Worm (Caenorhabditis elegans) whole organism, L4 larva: ENCODE data around the gene efl-3.

Experiments used
- D1046.2 ChIP-seq: fragments of 200-800 bp; sonication (Bioruptor generic); IDR thresholded peaks from 2 replicates; pipeline ENCODE4 v1.3.6; 2022; ENCODE audit warnings: missing genetic modification characterization, missing compliant biosample characterization
- F10B5.3 ChIP-seq: sonication (generic microtip); optimal IDR thresholded peaks from 2 replicates; lab custom pipeline; 2016; ENCODE audit warnings: mild to moderate bottlenecking, missing genetic modification characterization, missing compliant biosample characterization
- F37D6.2 ChIP-seq: sonication (generic microtip); optimal IDR thresholded peaks from 2 replicates; lab custom pipeline; 2016; ENCODE audit warnings: mild to moderate bottlenecking, missing genetic modification characterization, missing compliant biosample characterization
- F44E2.7 ChIP-seq: fragments of 200-800 bp; sonication (Bioruptor generic); IDR thresholded peaks from 2 replicates; pipeline ENCODE4 v2.1.2; 2022; ENCODE audit warnings: missing genetic modification characterization, missing compliant biosample characterization
- T20F7.1 ChIP-seq: fragments of 200-800 bp; sonication (Bioruptor generic); optimal IDR thresholded peaks from 2 replicates; lab custom pipeline; 2018; ENCODE audit warnings: mild to moderate bottlenecking, missing genetic modification characterization, missing compliant biosample characterization
- Y105C5A.15 ChIP-seq: fragments of 200-800 bp; sonication (Bioruptor generic); IDR thresholded peaks from 2 replicates; pipeline ENCODE4 v1.3.6; 2022; ENCODE audit warnings: missing genetic modification characterization, missing compliant biosample characterization
- Y48G9A.11 ChIP-seq: fragments of 200-800 bp; sonication (Bioruptor generic); IDR thresholded peaks from 2 replicates; pipeline ENCODE4 v1.3.6; 2022; ENCODE audit warnings: missing genetic modification reagents, missing genetic modification characterization, missing compliant biosample characterization
- Y75B8A.6 ChIP-seq: fragments of 200-800 bp; sonication (Bioruptor generic); IDR thresholded peaks from 2 replicates; pipeline ENCODE4 v1.3.6; 2022; ENCODE audit warnings: missing genetic modification reagents, missing genetic modification characterization, missing compliant biosample characterization
- ZK546.5 ChIP-seq, 2 experiments: sonication (generic microtip); optimal IDR thresholded peaks; 2 replicates each; lab custom pipeline; 2017; ENCODE audit warnings: missing biosample characterization in 2 of 2, missing genetic modification characterization in 2 of 2
- aha-1 ChIP-seq: fragments of 150-350 bp; peaks from one replicate; lab custom pipeline; 2014; ENCODE audit warnings: missing biosample characterization, missing genetic modification characterization
- aly-2 ChIP-seq: sonication (generic microtip); optimal IDR thresholded peaks from 2 replicates; lab custom pipeline; 2018; ENCODE audit warnings: missing biosample characterization, missing genetic modification characterization
- ceh-28 ChIP-seq: fragments of 150-350 bp; optimal IDR thresholded peaks from 2 replicates; lab custom pipeline; 2014; ENCODE audit warnings: missing biosample characterization, missing genetic modification reagents, missing genetic modification characterization
- ceh-82 ChIP-seq: sonication (generic microtip); optimal IDR thresholded peaks from 2 replicates; lab custom pipeline; 2017; ENCODE audit warnings: missing biosample characterization, missing genetic modification characterization
- cey-2 ChIP-seq: sonication (generic microtip); optimal IDR thresholded peaks from 3 replicates; lab custom pipeline; 2017; ENCODE audit warnings: missing genetic modification characterization, mild to moderate bottlenecking, missing compliant biosample characterization, antibody characterized with exemption, borderline replicate concordance; ENCODE audit not compliant: insufficient read depth
- ctbp-1 ChIP-seq: fragments of 200-800 bp; sonication (Bioruptor generic); IDR thresholded peaks from 2 replicates; pipeline ENCODE4 v1.3.6; 2022; ENCODE audit warnings: missing genetic modification reagents, missing genetic modification characterization, missing compliant biosample characterization
- dmd-9 ChIP-seq: fragments of 200-800 bp; sonication (Bioruptor generic); IDR thresholded peaks from 2 replicates; pipeline ENCODE4 v1.3.6; 2022; ENCODE audit warnings: missing genetic modification reagents, missing genetic modification characterization, missing compliant biosample characterization
- dve-1 ChIP-seq: sonication (generic microtip); optimal IDR thresholded peaks from 2 replicates; lab custom pipeline; 2017; ENCODE audit warnings: antibody characterized with exemption, mild to moderate bottlenecking, missing genetic modification characterization, missing compliant biosample characterization; ENCODE audit not compliant: insufficient read depth
- egl-27 ChIP-seq: sonication (generic microtip); optimal IDR thresholded peaks from 3 replicates; lab custom pipeline; 2017; ENCODE audit warnings: missing biosample characterization, missing genetic modification reagents, missing genetic modification characterization
- gei-8 ChIP-seq: fragments of 200-800 bp; sonication (Bioruptor generic); optimal IDR thresholded peaks from 2 replicates; lab custom pipeline; 2018; ENCODE audit warnings: mild to moderate bottlenecking, missing genetic modification characterization, missing compliant biosample characterization
- hmg-1.1 ChIP-seq: fragments of 200-800 bp; sonication (Bioruptor generic); IDR thresholded peaks from 2 replicates; pipeline ENCODE4 v1.3.6; 2022; ENCODE audit warnings: missing genetic modification reagents, missing genetic modification characterization, missing compliant biosample characterization
- jun-1 ChIP-seq: fragments of 150-350 bp; optimal IDR thresholded peaks from 2 replicates; lab custom pipeline; 2014; ENCODE audit warnings: missing biosample characterization, missing genetic modification reagents, missing genetic modification characterization
- lin-1 ChIP-seq: fragments of 200-800 bp; sonication (Bioruptor generic); IDR thresholded peaks from 2 replicates; pipeline ENCODE4 v1.3.6; 2022; ENCODE audit warnings: missing genetic modification reagents, missing genetic modification characterization, missing compliant biosample characterization
- lin-13 ChIP-seq: fragments of 150-350 bp; optimal IDR thresholded peaks from 2 replicates; lab custom pipeline; 2014; ENCODE audit warnings: missing biosample characterization, missing genetic modification reagents, missing genetic modification characterization
- lin-29 ChIP-seq: fragments of 200-800 bp; sonication (Bioruptor generic); IDR thresholded peaks from 2 replicates; pipeline ENCODE4 v1.3.6; 2022; ENCODE audit warnings: missing genetic modification reagents, missing genetic modification characterization, missing compliant biosample characterization
- lin-38 ChIP-seq: fragments of 200-800 bp; sonication (Bioruptor generic); IDR thresholded peaks from 2 replicates; pipeline ENCODE4 v1.3.6; 2022; ENCODE audit warnings: missing genetic modification reagents, missing genetic modification characterization, missing compliant biosample characterization
- lir-3 ChIP-seq: sonication (generic microtip); optimal IDR thresholded peaks from 2 replicates; lab custom pipeline; 2016; ENCODE audit warnings: mild to moderate bottlenecking, missing genetic modification characterization, missing compliant biosample characterization
- madf-5 ChIP-seq, 2 experiments: fragments of 200-800 bp; sonication (Bioruptor generic); IDR thresholded peaks; 2 replicates each; pipeline ENCODE4 v1.3.6; 2022; ENCODE audit warnings: missing compliant biosample characterization in 2 of 2, missing genetic modification characterization in 2 of 2
- madf-9 ChIP-seq: fragments of 200-800 bp; sonication (Bioruptor generic); conservative IDR thresholded peaks from 2 replicates; pipeline ENCODE4 v1.3.6; 2022; ENCODE audit warnings: missing genetic modification reagents, missing genetic modification characterization, missing compliant biosample characterization
- mdt-29 ChIP-seq: fragments of 200-800 bp; sonication (Bioruptor generic); IDR thresholded peaks from 2 replicates; pipeline ENCODE4 v1.3.6; 2022; ENCODE audit warnings: missing genetic modification reagents, missing genetic modification characterization, missing compliant biosample characterization
- mep-1 ChIP-seq: fragments of 150-350 bp; sonication (generic microtip); optimal IDR thresholded peaks from 3 replicates; lab custom pipeline; 2014; ENCODE audit warnings: missing biosample characterization, missing genetic modification characterization
- mes-2 ChIP-seq: sonication (generic microtip); optimal IDR thresholded peaks from 2 replicates; lab custom pipeline; 2016; ENCODE audit warnings: missing genotype, mild to moderate bottlenecking, missing genetic modification characterization, missing compliant biosample characterization; ENCODE audit not compliant: poor library complexity, severe bottlenecking
- nhr-10 ChIP-seq: fragments of 150-350 bp; optimal IDR thresholded peaks from 2 replicates; lab custom pipeline; 2014; ENCODE audit warnings: missing biosample characterization, missing genetic modification characterization
- nhr-102 ChIP-seq: sonication (generic microtip); optimal IDR thresholded peaks from 2 replicates; lab custom pipeline; 2016; ENCODE audit warnings: mild to moderate bottlenecking, missing genetic modification characterization, moderate library complexity, missing compliant biosample characterization
- nhr-11 ChIP-seq: fragments of 150-350 bp; optimal IDR thresholded peaks from 2 replicates; lab custom pipeline; 2014; ENCODE audit warnings: missing biosample characterization, missing genetic modification characterization
- nhr-237 ChIP-seq: sonication (generic microtip); optimal IDR thresholded peaks from 2 replicates; lab custom pipeline; 2017; ENCODE audit warnings: missing biosample characterization, missing genetic modification characterization
- nhr-25 ChIP-seq: sonication (generic microtip); optimal IDR thresholded peaks from 2 replicates; lab custom pipeline; 2017; ENCODE audit warnings: missing genetic modification characterization, mild to moderate bottlenecking, missing compliant biosample characterization, antibody characterized with exemption, moderate library complexity, borderline replicate concordance; ENCODE audit not compliant: insufficient read depth
- nhr-41 ChIP-seq: fragments of 200-800 bp; sonication (Bioruptor generic); IDR thresholded peaks from 2 replicates; pipeline ENCODE4 v1.3.6; 2022; ENCODE audit warnings: missing genetic modification reagents, missing genetic modification characterization, missing compliant biosample characterization
- nhr-42 ChIP-seq: fragments of 200-800 bp; sonication (Bioruptor generic); IDR thresholded peaks from 2 replicates; pipeline ENCODE4 v1.3.6; 2022; ENCODE audit warnings: missing genetic modification characterization, missing compliant biosample characterization
- nhr-6 ChIP-seq: fragments of 150-350 bp; optimal IDR thresholded peaks from 2 replicates; lab custom pipeline; 2014; ENCODE audit warnings: missing biosample characterization, missing genetic modification characterization
- nhr-76 ChIP-seq: fragments of 150-350 bp; optimal IDR thresholded peaks from 2 replicates; lab custom pipeline; 2014; ENCODE audit warnings: missing biosample characterization, missing genetic modification characterization
- nhr-77 ChIP-seq: fragments of 150-350 bp; optimal IDR thresholded peaks from 2 replicates; lab custom pipeline; 2014; ENCODE audit warnings: missing biosample characterization, missing genetic modification characterization
- rbr-2 ChIP-seq: sonication (generic microtip); optimal IDR thresholded peaks from 2 replicates; lab custom pipeline; 2016; ENCODE audit warnings: missing genotype, missing genetic modification characterization, missing compliant biosample characterization
- sdz-12 ChIP-seq: fragments of 200-800 bp; sonication (Bioruptor generic); optimal IDR thresholded peaks from 2 replicates; lab custom pipeline; 2018; ENCODE audit warnings: mild to moderate bottlenecking, missing genetic modification characterization, missing compliant biosample characterization
- snpc-1.2 ChIP-seq: fragments of 200-800 bp; sonication (Bioruptor generic); IDR thresholded peaks from 2 replicates; pipeline ENCODE4 v1.3.6; 2022; ENCODE audit warnings: missing genetic modification reagents, missing genetic modification characterization, missing compliant biosample characterization
- snpc-4 ChIP-seq: fragments of 150-350 bp; optimal IDR thresholded peaks from 2 replicates; lab custom pipeline; 2014; ENCODE audit warnings: missing biosample characterization, missing genetic modification characterization
- spr-1 ChIP-seq: sonication (generic microtip); optimal IDR thresholded peaks from 2 replicates; lab custom pipeline; 2016; ENCODE audit warnings: mild to moderate bottlenecking, missing genetic modification characterization, missing compliant biosample characterization
- spr-3 ChIP-seq: fragments of 200-800 bp; sonication (Bioruptor generic); optimal IDR thresholded peaks from 2 replicates; lab custom pipeline; 2018; ENCODE audit warnings: mild to moderate bottlenecking, missing genetic modification characterization, missing compliant biosample characterization
- unc-130 ChIP-seq: sonication (generic microtip); optimal IDR thresholded peaks from 2 replicates; lab custom pipeline; 2016; ENCODE audit warnings: missing genetic modification reagents, missing genetic modification characterization, missing compliant biosample characterization
- unc-39 ChIP-seq: sonication (generic microtip); optimal IDR thresholded peaks from 2 replicates; lab custom pipeline; 2017; ENCODE audit warnings: missing biosample characterization, missing genetic modification characterization
- vab-7 ChIP-seq: fragments of 200-800 bp; sonication (Bioruptor generic); IDR thresholded peaks from 2 replicates; pipeline ENCODE4 v1.3.6; 2022; ENCODE audit warnings: missing genetic modification reagents, missing genetic modification characterization, missing compliant biosample characterization
- zip-11 ChIP-seq: fragments of 200-800 bp; sonication (Bioruptor generic); IDR thresholded peaks from 2 replicates; pipeline ENCODE4 v1.3.6; 2022; ENCODE audit warnings: missing genetic modification characterization, missing compliant biosample characterization

Gene efl-3

DNA sequence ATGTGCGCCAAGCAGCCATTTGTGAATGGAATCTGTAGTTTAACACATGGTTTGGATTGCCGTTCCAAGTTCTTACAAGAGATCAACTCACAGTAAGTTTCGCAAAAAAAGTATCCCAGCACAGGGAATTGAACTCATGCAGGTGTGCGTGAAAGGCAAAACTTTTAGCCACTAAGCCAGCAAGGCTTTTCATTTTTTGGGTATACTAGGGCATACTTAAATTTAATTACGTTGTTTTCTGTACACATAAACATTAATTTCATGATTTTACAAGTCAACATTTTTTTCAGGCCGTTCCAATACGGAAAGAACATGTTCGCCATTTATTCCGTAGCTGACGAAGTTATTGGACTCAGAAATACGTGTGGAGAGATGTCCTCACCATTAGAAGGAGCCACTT is 29.0 kb downstream of the efl-3 start (continued):
- TF ChIP-seq mdt-29 (peak; percentile 69; the same call in 1 of the 2 replicates), unc-130 (peak; percentile 38), nhr-77 (tag; lab: Kevin White, UChicago) (no peak), madf-5 (GFP tag; IDR thresholded peaks at IDR 0.05; lab: Robert Waterston, UW) (peak; percentile 72 to 77; a peak in 3 of 4 replicates), spr-1 (tag; lab: Kevin White, UChicago) (peak; percentile 84), madf-9 (GFP tag; lab: Robert Waterston, UW) (no peak), Y105C5A.15 (GFP tag; lab: Robert Waterston, UW) (0 out of 2 replicates have a peak, but pooled peaks have one; percentile 48), mes-2 (tag; lab: Kevin White, UChicago) (peak; percentile 79), dve-1 (tag; lab: Kevin White, UChicago) (no peak), hmg-1.1 (GFP tag; lab: Robert Waterston, UW) (peak; percentile 50), gei-8 (GFP tag; lab: Kevin White, UChicago) (peak; percentile 78), dmd-9 (GFP tag; lab: Robert Waterston, UW) (peak; percentile 72), nhr-237 (tag; lab: Kevin White, UChicago) (no peak), ceh-28 (tag; lab: Kevin White, UChicago) (no peak), cey-2 (tag; lab: Kevin White, UChicago) (no peak), unc-39 (tag; lab: Kevin White, UChicago) (no peak), vab-7 (GFP tag; lab: Robert Waterston, UW) (peak; percentile 73; the same call in 1 of the 2 replicates), nhr-76 (no peak), lin-38 (GFP tag; lab: Robert Waterston, UW) (peak; percentile 85), nhr-25 (tag; lab: Kevin White, UChicago) (peak; percentile 9), lin-13 (GFP tag; lab: Kevin White, UChicago) (no peak), ZK546.5 (tag; optimal IDR thresholded peaks at IDR 0.05; lab: Kevin White, UChicago) (no peak), Y75B8A.6 (peak; percentile 82; the same call in 1 of the 2 replicates), lin-29 (peak; percentile 7; the same call in 1 of the 2 replicates), zip-11 (no peak), jun-1 (tag; lab: Kevin White, UChicago) (no peak), D1046.2 (GFP tag; lab: Robert Waterston, UW) (peak; percentile 88), lin-1 (GFP tag; lab: Robert Waterston, UW) (peak; percentile 75), rbr-2 (tag; lab: Kevin White, UChicago) (peak; percentile 28), nhr-102 (tag; lab: Kevin White, UChicago) (peak; percentile 55), snpc-1.2 (GFP tag; lab: Robert Waterston, UW) (peak; percentile 85), lir-3 (tag; lab: Kevin White, UChicago) (peak; percentile 85), nhr-11 (tag; lab: Kevin White, UChicago) (no peak), mep-1 (no peak), aha-1 (tag; lab: Kevin White, UChicago) (peak; percentile 87), spr-3 (GFP tag; lab: Kevin White, UChicago) (peak; percentile 82), snpc-4 (no peak), F37D6.2 (tag; lab: Kevin White, UChicago) (no peak), Y48G9A.11 (peak; percentile 84), sdz-12 (GFP tag; lab: Kevin White, UChicago) (no peak), T20F7.1 (GFP tag; lab: Kevin White, UChicago) (peak; percentile 29), egl-27 (no peak), F44E2.7 (GFP tag; lab: Robert Waterston, UW) (peak; percentile 99), nhr-41 (0 out of 2 replicates have a peak, but pooled peaks have one; percentile 66), F10B5.3 (peak; percentile 79), nhr-42 (GFP tag; lab: Robert Waterston, UW) (peak; percentile 82; the same call in 1 of the 2 replicates), nhr-6 (tag; lab: Kevin White, UChicago) (no peak), ctbp-1 (GFP tag; lab: Robert Waterston, UW) (peak; percentile 80), aly-2 (tag; lab: Kevin White, UChicago) (no peak), ceh-82 (tag; lab: Kevin White, UChicago) (no peak), nhr-10 (no peak)
